Worm (Caenorhabditis elegans) whole organism, L4 larva: Measurements from ENCODE around the gene ZK1236.1.
A peak's percentile ranks its signal among the peaks of the same experiment; 100 is the strongest.

Experiments
- D1046.2 ChIP-seq: fragments of 200-800 bp; sonication (Bioruptor generic); IDR thresholded peaks from 2 replicates; pipeline ENCODE4 v1.3.6; 2022; ENCODE audit warnings: missing genetic modification characterization, missing compliant biosample characterization
- F10B5.3 ChIP-seq: sonication (generic microtip); optimal IDR thresholded peaks from 2 replicates; lab custom pipeline; 2016; ENCODE audit warnings: mild to moderate bottlenecking, missing genetic modification characterization, missing compliant biosample characterization
- F49E8.2 ChIP-seq: sonication (generic microtip); optimal IDR thresholded peaks from 2 replicates; lab custom pipeline; 2016; ENCODE audit warnings: missing compliant biosample characterization, mild to moderate bottlenecking, missing genetic modification characterization, borderline replicate concordance
- R02D3.7 ChIP-seq: fragments of 150-350 bp; sonication (generic microtip); optimal IDR thresholded peaks from 3 replicates; lab custom pipeline; 2014; ENCODE audit warnings: missing biosample characterization, missing genetic modification characterization
- T26A8.4 ChIP-seq: fragments of 200-800 bp; sonication (Bioruptor generic); IDR thresholded peaks from 2 replicates; pipeline ENCODE4 v1.3.6; 2022; ENCODE audit warnings: missing genetic modification characterization, missing compliant biosample characterization
- Y105C5A.15 ChIP-seq: fragments of 200-800 bp; sonication (Bioruptor generic); IDR thresholded peaks from 2 replicates; pipeline ENCODE4 v1.3.6; 2022; ENCODE audit warnings: missing genetic modification characterization, missing compliant biosample characterization
- Y48G9A.11 ChIP-seq: fragments of 200-800 bp; sonication (Bioruptor generic); IDR thresholded peaks from 2 replicates; pipeline ENCODE4 v1.3.6; 2022; ENCODE audit warnings: missing genetic modification reagents, missing genetic modification characterization, missing compliant biosample characterization
- ZK546.5 ChIP-seq, 2 experiments: sonication (generic microtip); optimal IDR thresholded peaks; 2 replicates each; lab custom pipeline; 2017; ENCODE audit warnings: missing biosample characterization in 2 of 2, missing genetic modification characterization in 2 of 2
- attf-4 ChIP-seq: sonication (generic microtip); optimal IDR thresholded peaks from 3 replicates; lab custom pipeline; 2017; ENCODE audit warnings: missing biosample characterization, missing genetic modification characterization
- ceh-20 ChIP-seq: fragments of 200-800 bp; sonication (Bioruptor generic); IDR thresholded peaks from 2 replicates; pipeline ENCODE4 v1.3.6; 2022; ENCODE audit warnings: missing genetic modification reagents, missing genetic modification characterization, missing compliant biosample characterization
- ceh-62 ChIP-seq: sonication (generic microtip); optimal IDR thresholded peaks from 2 replicates; lab custom pipeline; 2017; ENCODE audit warnings: missing biosample characterization, missing genetic modification characterization
- cey-2 ChIP-seq: sonication (generic microtip); optimal IDR thresholded peaks from 3 replicates; lab custom pipeline; 2017; ENCODE audit warnings: missing genetic modification characterization, mild to moderate bottlenecking, missing compliant biosample characterization, antibody characterized with exemption, borderline replicate concordance; ENCODE audit not compliant: insufficient read depth
- ctbp-1 ChIP-seq: fragments of 200-800 bp; sonication (Bioruptor generic); IDR thresholded peaks from 2 replicates; pipeline ENCODE4 v1.3.6; 2022; ENCODE audit warnings: missing genetic modification reagents, missing genetic modification characterization, missing compliant biosample characterization
- daf-19 ChIP-seq: fragments of 200-800 bp; sonication (Bioruptor generic); conservative IDR thresholded peaks from 2 replicates; pipeline ENCODE4 v1.3.6; 2022; ENCODE audit warnings: missing genetic modification characterization, missing compliant biosample characterization
- daf-8 ChIP-seq: fragments of 200-800 bp; sonication (Bioruptor generic); IDR thresholded peaks from 2 replicates; pipeline ENCODE4 v1.3.6; 2022; ENCODE audit warnings: missing genetic modification characterization, missing compliant biosample characterization
- dmd-9 ChIP-seq: fragments of 200-800 bp; sonication (Bioruptor generic); IDR thresholded peaks from 2 replicates; pipeline ENCODE4 v1.3.6; 2022; ENCODE audit warnings: missing genetic modification reagents, missing genetic modification characterization, missing compliant biosample characterization
- duxl-1 ChIP-seq: sonication (generic microtip); optimal IDR thresholded peaks from 2 replicates; lab custom pipeline; 2016; ENCODE audit warnings: mild to moderate bottlenecking, missing genetic modification characterization, moderate library complexity, missing compliant biosample characterization; ENCODE audit not compliant: poor library complexity
- egl-43 ChIP-seq: fragments of 200-800 bp; sonication (Bioruptor generic); IDR thresholded peaks from 2 replicates; pipeline ENCODE4 v1.3.6; 2022; ENCODE audit warnings: missing genetic modification reagents, missing genetic modification characterization, missing compliant biosample characterization
- gei-8 ChIP-seq: fragments of 200-800 bp; sonication (Bioruptor generic); optimal IDR thresholded peaks from 2 replicates; lab custom pipeline; 2018; ENCODE audit warnings: mild to moderate bottlenecking, missing genetic modification characterization, missing compliant biosample characterization
- hif-1 ChIP-seq, 2 experiments: sonication (generic microtip); optimal IDR thresholded peaks; 2 replicates each; lab custom pipeline; 2016 to 2017; ENCODE audit warnings: missing compliant biosample characterization in 2 of 2, missing genetic modification characterization in 2 of 2, missing genetic modification reagents in 2 of 2, missing genotype in 2 of 2, mild to moderate bottlenecking in 1 of 2
- hmg-1.1 ChIP-seq: fragments of 200-800 bp; sonication (Bioruptor generic); IDR thresholded peaks from 2 replicates; pipeline ENCODE4 v1.3.6; 2022; ENCODE audit warnings: missing genetic modification reagents, missing genetic modification characterization, missing compliant biosample characterization
- jun-1 ChIP-seq: fragments of 150-350 bp; optimal IDR thresholded peaks from 2 replicates; lab custom pipeline; 2014; ENCODE audit warnings: missing biosample characterization, missing genetic modification reagents, missing genetic modification characterization
- lin-13 ChIP-seq: fragments of 150-350 bp; optimal IDR thresholded peaks from 2 replicates; lab custom pipeline; 2014; ENCODE audit warnings: missing biosample characterization, missing genetic modification reagents, missing genetic modification characterization
- lin-15B ChIP-seq: fragments of 150-350 bp; sonication (generic microtip); optimal IDR thresholded peaks from 3 replicates; lab custom pipeline; 2014; ENCODE audit warnings: missing biosample characterization, missing genetic modification characterization
- lin-38 ChIP-seq: fragments of 200-800 bp; sonication (Bioruptor generic); IDR thresholded peaks from 2 replicates; pipeline ENCODE4 v1.3.6; 2022; ENCODE audit warnings: missing genetic modification reagents, missing genetic modification characterization, missing compliant biosample characterization
- lir-3 ChIP-seq: sonication (generic microtip); optimal IDR thresholded peaks from 2 replicates; lab custom pipeline; 2016; ENCODE audit warnings: mild to moderate bottlenecking, missing genetic modification characterization, missing compliant biosample characterization
- mdl-1 ChIP-seq, 2 experiments: fragments of 150-350 bp in 1 of 2; sonication (generic microtip) in 1 of 2; optimal IDR thresholded peaks; 2 replicates each; lab custom pipeline; 2014 to 2017; ENCODE audit warnings: missing biosample characterization in 2 of 2, missing genetic modification characterization in 2 of 2
- mdt-29 ChIP-seq: fragments of 200-800 bp; sonication (Bioruptor generic); IDR thresholded peaks from 2 replicates; pipeline ENCODE4 v1.3.6; 2022; ENCODE audit warnings: missing genetic modification reagents, missing genetic modification characterization, missing compliant biosample characterization
- mes-2 ChIP-seq: sonication (generic microtip); optimal IDR thresholded peaks from 2 replicates; lab custom pipeline; 2016; ENCODE audit warnings: missing genotype, mild to moderate bottlenecking, missing genetic modification characterization, missing compliant biosample characterization; ENCODE audit not compliant: poor library complexity, severe bottlenecking
- mxl-3 ChIP-seq: fragments of 200-800 bp; sonication (Bioruptor generic); optimal IDR thresholded peaks from 2 replicates; lab custom pipeline; 2018; ENCODE audit warnings: mild to moderate bottlenecking, missing genetic modification characterization, missing compliant biosample characterization
- nhr-11 ChIP-seq: fragments of 150-350 bp; optimal IDR thresholded peaks from 2 replicates; lab custom pipeline; 2014; ENCODE audit warnings: missing biosample characterization, missing genetic modification characterization
- nhr-25 ChIP-seq: sonication (generic microtip); optimal IDR thresholded peaks from 2 replicates; lab custom pipeline; 2017; ENCODE audit warnings: missing genetic modification characterization, mild to moderate bottlenecking, missing compliant biosample characterization, antibody characterized with exemption, moderate library complexity, borderline replicate concordance; ENCODE audit not compliant: insufficient read depth
- nhr-41 ChIP-seq: fragments of 200-800 bp; sonication (Bioruptor generic); IDR thresholded peaks from 2 replicates; pipeline ENCODE4 v1.3.6; 2022; ENCODE audit warnings: missing genetic modification reagents, missing genetic modification characterization, missing compliant biosample characterization
- nhr-42 ChIP-seq: fragments of 200-800 bp; sonication (Bioruptor generic); IDR thresholded peaks from 2 replicates; pipeline ENCODE4 v1.3.6; 2022; ENCODE audit warnings: missing genetic modification characterization, missing compliant biosample characterization
- pha-4 ChIP-seq, 2 experiments: fragments of 150-350 bp in 1 of 2; fragments of 200-800 bp in 1 of 2; sonication (Bioruptor generic) in 1 of 2; IDR thresholded peaks in 1 of 2; optimal IDR thresholded peaks in 1 of 2; 2 replicates each; pipeline versions ENCODE4 v1.3.6 to Lab custom; 2014 to 2022; ENCODE audit warnings: missing genetic modification characterization in 2 of 2, missing genetic modification reagents in 2 of 2, missing biosample characterization in 1 of 2, missing compliant biosample characterization in 1 of 2
- snpc-1.2 ChIP-seq: fragments of 200-800 bp; sonication (Bioruptor generic); IDR thresholded peaks from 2 replicates; pipeline ENCODE4 v1.3.6; 2022; ENCODE audit warnings: missing genetic modification reagents, missing genetic modification characterization, missing compliant biosample characterization
- spr-1 ChIP-seq: sonication (generic microtip); optimal IDR thresholded peaks from 2 replicates; lab custom pipeline; 2016; ENCODE audit warnings: mild to moderate bottlenecking, missing genetic modification characterization, missing compliant biosample characterization
- spr-3 ChIP-seq: fragments of 200-800 bp; sonication (Bioruptor generic); optimal IDR thresholded peaks from 2 replicates; lab custom pipeline; 2018; ENCODE audit warnings: mild to moderate bottlenecking, missing genetic modification characterization, missing compliant biosample characterization
- tag-97 ChIP-seq: fragments of 200-800 bp; sonication (Bioruptor generic); IDR thresholded peaks from 2 replicates; pipeline ENCODE4 v1.3.6; 2022; ENCODE audit warnings: missing genetic modification characterization, missing compliant biosample characterization
- unc-62 ChIP-seq, 3 experiments: fragments of 150-350 bp in 1 of 3; sonication (generic microtip); optimal IDR thresholded peaks in 2 of 3; peaks in 1 of 3; 1 replicate in 1 of 3; 2 replicates in 2 of 3; lab custom pipeline; 2014 to 2017; ENCODE audit warnings: missing biosample characterization in 3 of 3, missing genetic modification characterization in 3 of 3, missing genetic modification reagents in 3 of 3, missing genotype in 1 of 3
- zag-1 ChIP-seq: fragments of 150-350 bp; optimal IDR thresholded peaks from 2 replicates; lab custom pipeline; 2014; ENCODE audit warnings: missing biosample characterization, missing genetic modification characterization
- zfp-2 ChIP-seq: sonication (generic microtip); optimal IDR thresholded peaks from 2 replicates; lab custom pipeline; 2016; ENCODE audit warnings: mild to moderate bottlenecking, missing genetic modification characterization, missing compliant biosample characterization
- zfp-3 ChIP-seq: fragments of 200-800 bp; sonication (Bioruptor generic); conservative IDR thresholded peaks from 2 replicates; pipeline ENCODE4 v1.3.6; 2022; ENCODE audit warnings: missing genetic modification reagents, missing genetic modification characterization, missing compliant biosample characterization
- zip-2 ChIP-seq: fragments of 150-350 bp; optimal IDR thresholded peaks from 2 replicates; lab custom pipeline; 2014; ENCODE audit warnings: missing biosample characterization, missing genetic modification characterization
- ztf-11 ChIP-seq: fragments of 150-350 bp; optimal IDR thresholded peaks from 2 replicates; lab custom pipeline; 2014; ENCODE audit warnings: missing biosample characterization, missing genetic modification characterization

ZK1236.1 gene

DNA sequence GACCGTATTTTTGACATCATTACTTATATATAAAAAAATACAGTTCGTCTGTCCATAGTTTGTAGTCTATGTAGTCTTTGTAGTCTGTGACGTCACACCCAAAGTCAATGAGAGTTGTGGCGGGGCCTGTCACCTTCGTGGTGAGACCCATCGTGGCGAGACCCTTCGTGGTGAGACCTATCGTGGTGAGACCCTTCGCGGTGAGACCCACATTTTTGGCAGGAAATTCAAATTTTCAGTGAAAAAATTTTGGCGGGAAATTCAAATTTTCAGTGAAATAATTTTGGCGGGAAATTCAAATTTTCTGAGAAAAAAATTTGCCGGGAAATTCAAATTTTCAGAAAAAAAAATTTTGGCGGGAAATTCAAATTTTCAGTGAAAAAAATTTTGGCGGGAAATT is 12.2 kb downstream of the ZK1236.1 start:
- TF ChIP-seq lin-38 (GFP tag; lab: Robert Waterston, UW), result peak; percentile 10; the same call in 1 of the 2 replicates
- TF ChIP-seq nhr-42, result 0 out of 2 replicates have a peak, but pooled peaks have one; percentile 28
- TF ChIP-seq D1046.2 (GFP tag; lab: Robert Waterston, UW), result 0 out of 2 replicates have a peak, but pooled peaks have one; percentile 16

DNA sequence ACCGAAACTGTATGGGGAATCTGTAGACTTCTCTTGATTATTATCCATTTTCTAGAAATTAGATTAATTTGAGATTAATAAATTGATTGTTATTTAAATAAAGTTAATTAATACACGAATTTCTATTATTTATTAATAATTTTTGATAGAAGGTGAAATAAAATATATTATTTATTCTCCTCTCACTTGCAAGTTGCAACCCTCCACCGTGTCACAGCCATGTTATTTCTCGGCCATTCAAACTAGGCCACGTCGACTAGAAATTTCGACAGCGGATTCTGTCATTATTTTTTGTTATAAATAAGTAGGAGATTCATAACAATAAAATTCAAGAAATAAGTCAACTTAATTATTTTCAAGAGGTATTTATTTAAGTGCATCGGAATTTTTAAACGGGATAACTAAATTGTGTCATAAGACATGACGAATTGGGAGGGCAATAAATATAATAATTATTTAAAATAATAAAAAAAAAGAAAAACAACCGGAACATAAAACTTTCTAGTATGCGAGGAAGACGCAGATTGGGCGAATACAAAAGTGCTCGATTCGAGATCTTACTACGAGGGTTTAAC is 14.5 kb downstream of the ZK1236.1 start, which contains the start of gene ufbp-1:
Gene ufbp-1, minus strand, starts transcription at position 51 of the 575 bp plus-strand sequence.
- TF ChIP-seq ceh-20 (GFP tag; lab: Robert Waterston, UW), result no peak
- no peak for TF ChIP-seq zfp-2 (tag; lab: Kevin White, UChicago)
- peak; percentile 62 for TF ChIP-seq F49E8.2
- no peak for TF ChIP-seq lin-15B (tag; lab: Kevin White, UChicago)
- TF ChIP-seq lir-3, result no peak
- TF ChIP-seq cey-2 (tag; lab: Kevin White, UChicago), result no peak
- peak; percentile 85 for TF ChIP-seq mes-2
- TF ChIP-seq duxl-1 (tag; lab: Kevin White, UChicago), result peak; percentile 60
- 0 out of 2 replicates have a peak, but pooled peaks have one; percentile 23 for TF ChIP-seq daf-8 (GFP tag; lab: Robert Waterston, UW)
- no peak for TF ChIP-seq mdl-1 (tag; optimal IDR thresholded peaks at IDR 0.05; lab: Kevin White, UChicago)
- no peak for TF ChIP-seq Y105C5A.15 (GFP tag; lab: Robert Waterston, UW)
- peak; percentile 78; the same call in 1 of the 2 replicates for TF ChIP-seq nhr-41
- TF ChIP-seq spr-3 (GFP tag; lab: Kevin White, UChicago), result peak; percentile 57
- TF ChIP-seq ctbp-1 (GFP tag; lab: Robert Waterston, UW), result peak; percentile 82
- 0 out of 2 replicates have a peak, but pooled peaks have one; percentile 38 for TF ChIP-seq mdt-29 (GFP tag; lab: Robert Waterston, UW)
- peak; percentile 85 for TF ChIP-seq daf-19 (GFP tag; lab: Robert Waterston, UW)
- peak in 1 of 2 experiments; percentile 52 for TF ChIP-seq hif-1 (tag; optimal IDR thresholded peaks at IDR 0.05; lab: Kevin White, UChicago)
- TF ChIP-seq zip-2 (tag; lab: Kevin White, UChicago), result peak; percentile 38
- peak; percentile 42 for TF ChIP-seq attf-4 (tag; lab: Kevin White, UChicago)
- no peak for TF ChIP-seq zag-1 (tag; lab: Kevin White, UChicago)
- no peak for TF ChIP-seq jun-1
- no peak for TF ChIP-seq F10B5.3 (tag; lab: Kevin White, UChicago)
- TF ChIP-seq T26A8.4 (GFP tag; lab: Robert Waterston, UW), result peak; percentile 87; the same call in 1 of the 2 replicates
- no peak for TF ChIP-seq ztf-11 (tag; lab: Kevin White, UChicago)
- TF ChIP-seq Y48G9A.11 (GFP tag; lab: Robert Waterston, UW), result peak; percentile 79
- TF ChIP-seq zfp-3 (GFP tag; lab: Robert Waterston, UW), result peak; percentile 96
- TF ChIP-seq nhr-42, result peak; percentile 84
- no peak for TF ChIP-seq ceh-62 (tag; lab: Kevin White, UChicago)
- TF ChIP-seq dmd-9 (GFP tag; lab: Robert Waterston, UW), result peak; percentile 18; the same call in 1 of the 2 replicates
- no peak for TF ChIP-seq nhr-25
- TF ChIP-seq gei-8 (GFP tag; lab: Kevin White, UChicago), result peak; percentile 71
- TF ChIP-seq hmg-1.1, result peak; percentile 70
- peak; percentile 85; the same call in 1 of the 2 replicates for TF ChIP-seq pha-4 (GFP tag; IDR thresholded peaks at IDR 0.05; lab: Robert Waterston, UW)
- peak; percentile 81 for TF ChIP-seq pha-4 (tag; optimal IDR thresholded peaks at IDR 0.05; lab: Kevin White, UChicago)
- TF ChIP-seq mxl-3 (GFP tag; lab: Kevin White, UChicago), result peak; percentile 49
- TF ChIP-seq lin-13, result peak; percentile 84
- no peak for TF ChIP-seq ZK546.5 (tag; optimal IDR thresholded peaks at IDR 0.05; lab: Kevin White, UChicago)
- TF ChIP-seq R02D3.7, result no peak
- TF ChIP-seq snpc-1.2, result peak; percentile 70
- TF ChIP-seq spr-1 (tag; lab: Kevin White, UChicago), result peak; percentile 26
- TF ChIP-seq nhr-11 (tag; lab: Kevin White, UChicago), result no peak
- TF ChIP-seq egl-43 (GFP tag; lab: Robert Waterston, UW), result 0 out of 2 replicates have a peak, but pooled peaks have one; percentile 54
- no peak for TF ChIP-seq tag-97 (GFP tag; lab: Robert Waterston, UW)
- no peak for TF ChIP-seq unc-62 (GFP tag; optimal IDR thresholded peaks at IDR 0.05 in 1 of 2; lab: Kevin White, UChicago)
- no peak for TF ChIP-seq unc-62 (tag; optimal IDR thresholded peaks at IDR 0.05; lab: Kevin White, UChicago)
